Worm (Caenorhabditis elegans) whole organism, L4 larva: Measurements from ENCODE around the gene ZK370.4.

ENCODE experiments used
- F37D6.2 ChIP-seq: sonication (generic microtip); optimal IDR thresholded peaks from 2 replicates; lab custom pipeline; 2016; ENCODE audit warnings: mild to moderate bottlenecking, missing genetic modification characterization, missing compliant biosample characterization
- F44E2.7 ChIP-seq: fragments of 200-800 bp; sonication (Bioruptor generic); IDR thresholded peaks from 2 replicates; pipeline ENCODE4 v2.1.2; 2022; ENCODE audit warnings: missing genetic modification characterization, missing compliant biosample characterization
- T20F7.1 ChIP-seq: fragments of 200-800 bp; sonication (Bioruptor generic); optimal IDR thresholded peaks from 2 replicates; lab custom pipeline; 2018; ENCODE audit warnings: mild to moderate bottlenecking, missing genetic modification characterization, missing compliant biosample characterization
- T26A8.4 ChIP-seq: fragments of 200-800 bp; sonication (Bioruptor generic); IDR thresholded peaks from 2 replicates; pipeline ENCODE4 v1.3.6; 2022; ENCODE audit warnings: missing genetic modification characterization, missing compliant biosample characterization
- Y105C5A.15 ChIP-seq: fragments of 200-800 bp; sonication (Bioruptor generic); IDR thresholded peaks from 2 replicates; pipeline ENCODE4 v1.3.6; 2022; ENCODE audit warnings: missing genetic modification characterization, missing compliant biosample characterization
- Y48G9A.11 ChIP-seq: fragments of 200-800 bp; sonication (Bioruptor generic); IDR thresholded peaks from 2 replicates; pipeline ENCODE4 v1.3.6; 2022; ENCODE audit warnings: missing genetic modification reagents, missing genetic modification characterization, missing compliant biosample characterization
- Y5F2A.4 ChIP-seq: fragments of 200-800 bp; sonication (Bioruptor generic); optimal IDR thresholded peaks from 2 replicates; lab custom pipeline; 2018; ENCODE audit warnings: mild to moderate bottlenecking, missing genetic modification characterization, missing compliant biosample characterization
- Y75B8A.6 ChIP-seq: fragments of 200-800 bp; sonication (Bioruptor generic); IDR thresholded peaks from 2 replicates; pipeline ENCODE4 v1.3.6; 2022; ENCODE audit warnings: missing genetic modification reagents, missing genetic modification characterization, missing compliant biosample characterization
- ZK546.5 ChIP-seq, 2 experiments: sonication (generic microtip); optimal IDR thresholded peaks; 2 replicates each; lab custom pipeline; 2017; ENCODE audit warnings: missing biosample characterization in 2 of 2, missing genetic modification characterization in 2 of 2
- aha-1 ChIP-seq: fragments of 150-350 bp; peaks from one replicate; lab custom pipeline; 2014; ENCODE audit warnings: missing biosample characterization, missing genetic modification characterization
- arid-1 ChIP-seq: fragments of 200-800 bp; sonication (Bioruptor generic); conservative IDR thresholded peaks from 2 replicates; pipeline ENCODE4 v1.3.6; 2022; ENCODE audit warnings: missing genetic modification reagents, missing genetic modification characterization, missing compliant biosample characterization
- attf-4 ChIP-seq: sonication (generic microtip); optimal IDR thresholded peaks from 3 replicates; lab custom pipeline; 2017; ENCODE audit warnings: missing biosample characterization, missing genetic modification characterization
- ceh-32 ChIP-seq: sonication (generic microtip); optimal IDR thresholded peaks from 2 replicates; lab custom pipeline; 2016; ENCODE audit warnings: mild to moderate bottlenecking, missing genetic modification characterization, missing compliant biosample characterization; ENCODE audit not compliant: poor library complexity
- ceh-44 ChIP-seq: fragments of 200-800 bp; sonication (Bioruptor generic); IDR thresholded peaks from 2 replicates; pipeline ENCODE4 v1.3.6; 2022; ENCODE audit warnings: missing genetic modification reagents, missing genetic modification characterization, missing compliant biosample characterization
- ceh-62 ChIP-seq: sonication (generic microtip); optimal IDR thresholded peaks from 2 replicates; lab custom pipeline; 2017; ENCODE audit warnings: missing biosample characterization, missing genetic modification characterization
- ceh-82 ChIP-seq: sonication (generic microtip); optimal IDR thresholded peaks from 2 replicates; lab custom pipeline; 2017; ENCODE audit warnings: missing biosample characterization, missing genetic modification characterization
- ces-1 ChIP-seq: fragments of 150-350 bp; sonication (generic microtip); optimal IDR thresholded peaks from 4 replicates; lab custom pipeline; 2014; ENCODE audit warnings: missing biosample characterization, missing genetic modification reagents, missing genetic modification characterization
- ctbp-1 ChIP-seq: fragments of 200-800 bp; sonication (Bioruptor generic); IDR thresholded peaks from 2 replicates; pipeline ENCODE4 v1.3.6; 2022; ENCODE audit warnings: missing genetic modification reagents, missing genetic modification characterization, missing compliant biosample characterization
- daf-12 ChIP-seq: fragments of 150-350 bp; optimal IDR thresholded peaks from 2 replicates; lab custom pipeline; 2014; ENCODE audit warnings: missing biosample characterization, missing genetic modification reagents, missing genetic modification characterization
- daf-19 ChIP-seq: fragments of 200-800 bp; sonication (Bioruptor generic); conservative IDR thresholded peaks from 2 replicates; pipeline ENCODE4 v1.3.6; 2022; ENCODE audit warnings: missing genetic modification characterization, missing compliant biosample characterization
- dmd-8 ChIP-seq: fragments of 200-800 bp; sonication (Bioruptor generic); IDR thresholded peaks from 2 replicates; pipeline ENCODE4 v1.3.6; 2022; ENCODE audit warnings: missing genetic modification characterization, missing compliant biosample characterization
- gei-8 ChIP-seq: fragments of 200-800 bp; sonication (Bioruptor generic); optimal IDR thresholded peaks from 2 replicates; lab custom pipeline; 2018; ENCODE audit warnings: mild to moderate bottlenecking, missing genetic modification characterization, missing compliant biosample characterization
- hif-1 ChIP-seq, 2 experiments: sonication (generic microtip); optimal IDR thresholded peaks; 2 replicates each; lab custom pipeline; 2016 to 2017; ENCODE audit warnings: missing compliant biosample characterization in 2 of 2, missing genetic modification characterization in 2 of 2, missing genetic modification reagents in 2 of 2, missing genotype in 2 of 2, mild to moderate bottlenecking in 1 of 2
- jun-1 ChIP-seq: fragments of 150-350 bp; optimal IDR thresholded peaks from 2 replicates; lab custom pipeline; 2014; ENCODE audit warnings: missing biosample characterization, missing genetic modification reagents, missing genetic modification characterization
- lin-13 ChIP-seq: fragments of 150-350 bp; optimal IDR thresholded peaks from 2 replicates; lab custom pipeline; 2014; ENCODE audit warnings: missing biosample characterization, missing genetic modification reagents, missing genetic modification characterization
- lin-15B ChIP-seq: fragments of 150-350 bp; sonication (generic microtip); optimal IDR thresholded peaks from 3 replicates; lab custom pipeline; 2014; ENCODE audit warnings: missing biosample characterization, missing genetic modification characterization
- lin-29 ChIP-seq: fragments of 200-800 bp; sonication (Bioruptor generic); IDR thresholded peaks from 2 replicates; pipeline ENCODE4 v1.3.6; 2022; ENCODE audit warnings: missing genetic modification reagents, missing genetic modification characterization, missing compliant biosample characterization
- lin-39 ChIP-seq: fragments of 150-350 bp; optimal IDR thresholded peaks from 2 replicates; lab custom pipeline; 2014; ENCODE audit warnings: missing biosample characterization, missing genetic modification reagents, missing genetic modification characterization
- lir-3 ChIP-seq: sonication (generic microtip); optimal IDR thresholded peaks from 2 replicates; lab custom pipeline; 2016; ENCODE audit warnings: mild to moderate bottlenecking, missing genetic modification characterization, missing compliant biosample characterization
- mxl-3 ChIP-seq: fragments of 200-800 bp; sonication (Bioruptor generic); optimal IDR thresholded peaks from 2 replicates; lab custom pipeline; 2018; ENCODE audit warnings: mild to moderate bottlenecking, missing genetic modification characterization, missing compliant biosample characterization
- nhr-10 ChIP-seq: fragments of 150-350 bp; optimal IDR thresholded peaks from 2 replicates; lab custom pipeline; 2014; ENCODE audit warnings: missing biosample characterization, missing genetic modification characterization
- nhr-111 ChIP-seq: fragments of 200-800 bp; sonication (Bioruptor generic); optimal IDR thresholded peaks from 2 replicates; lab custom pipeline; 2018; ENCODE audit warnings: mild to moderate bottlenecking, missing genetic modification characterization, missing compliant biosample characterization
- nhr-237 ChIP-seq: sonication (generic microtip); optimal IDR thresholded peaks from 2 replicates; lab custom pipeline; 2017; ENCODE audit warnings: missing biosample characterization, missing genetic modification characterization
- nhr-25 ChIP-seq: sonication (generic microtip); optimal IDR thresholded peaks from 2 replicates; lab custom pipeline; 2017; ENCODE audit warnings: missing genetic modification characterization, mild to moderate bottlenecking, missing compliant biosample characterization, antibody characterized with exemption, moderate library complexity, borderline replicate concordance; ENCODE audit not compliant: insufficient read depth
- nhr-41 ChIP-seq: fragments of 200-800 bp; sonication (Bioruptor generic); IDR thresholded peaks from 2 replicates; pipeline ENCODE4 v1.3.6; 2022; ENCODE audit warnings: missing genetic modification reagents, missing genetic modification characterization, missing compliant biosample characterization
- nhr-42 ChIP-seq: fragments of 200-800 bp; sonication (Bioruptor generic); IDR thresholded peaks from 2 replicates; pipeline ENCODE4 v1.3.6; 2022; ENCODE audit warnings: missing genetic modification characterization, missing compliant biosample characterization
- nhr-76 ChIP-seq: fragments of 150-350 bp; optimal IDR thresholded peaks from 2 replicates; lab custom pipeline; 2014; ENCODE audit warnings: missing biosample characterization, missing genetic modification characterization
- pha-4 ChIP-seq, 2 experiments: fragments of 150-350 bp in 1 of 2; fragments of 200-800 bp in 1 of 2; sonication (Bioruptor generic) in 1 of 2; IDR thresholded peaks in 1 of 2; optimal IDR thresholded peaks in 1 of 2; 2 replicates each; pipeline versions ENCODE4 v1.3.6 to Lab custom; 2014 to 2022; ENCODE audit warnings: missing genetic modification characterization in 2 of 2, missing genetic modification reagents in 2 of 2, missing biosample characterization in 1 of 2, missing compliant biosample characterization in 1 of 2
- rbr-2 ChIP-seq: sonication (generic microtip); optimal IDR thresholded peaks from 2 replicates; lab custom pipeline; 2016; ENCODE audit warnings: missing genotype, missing genetic modification characterization, missing compliant biosample characterization
- sdz-12 ChIP-seq: fragments of 200-800 bp; sonication (Bioruptor generic); optimal IDR thresholded peaks from 2 replicates; lab custom pipeline; 2018; ENCODE audit warnings: mild to moderate bottlenecking, missing genetic modification characterization, missing compliant biosample characterization
- snpc-4 ChIP-seq: fragments of 150-350 bp; optimal IDR thresholded peaks from 2 replicates; lab custom pipeline; 2014; ENCODE audit warnings: missing biosample characterization, missing genetic modification characterization
- spr-3 ChIP-seq: fragments of 200-800 bp; sonication (Bioruptor generic); optimal IDR thresholded peaks from 2 replicates; lab custom pipeline; 2018; ENCODE audit warnings: mild to moderate bottlenecking, missing genetic modification characterization, missing compliant biosample characterization
- tra-1 ChIP-seq: fragments of 200-800 bp; sonication (Bioruptor generic); IDR thresholded peaks from 2 replicates; pipeline ENCODE4 v1.3.6; 2022; ENCODE audit warnings: missing genetic modification reagents, missing genetic modification characterization, missing compliant biosample characterization
- unc-130 ChIP-seq: sonication (generic microtip); optimal IDR thresholded peaks from 2 replicates; lab custom pipeline; 2016; ENCODE audit warnings: missing genetic modification reagents, missing genetic modification characterization, missing compliant biosample characterization
- unc-62 ChIP-seq, 3 experiments: fragments of 150-350 bp in 1 of 3; sonication (generic microtip); optimal IDR thresholded peaks in 2 of 3; peaks in 1 of 3; 1 replicate in 1 of 3; 2 replicates in 2 of 3; lab custom pipeline; 2014 to 2017; ENCODE audit warnings: missing biosample characterization in 3 of 3, missing genetic modification characterization in 3 of 3, missing genetic modification reagents in 3 of 3, missing genotype in 1 of 3
- vab-7 ChIP-seq: fragments of 200-800 bp; sonication (Bioruptor generic); IDR thresholded peaks from 2 replicates; pipeline ENCODE4 v1.3.6; 2022; ENCODE audit warnings: missing genetic modification reagents, missing genetic modification characterization, missing compliant biosample characterization
- zag-1 ChIP-seq: fragments of 150-350 bp; optimal IDR thresholded peaks from 2 replicates; lab custom pipeline; 2014; ENCODE audit warnings: missing biosample characterization, missing genetic modification characterization
- zfp-3 ChIP-seq: fragments of 200-800 bp; sonication (Bioruptor generic); conservative IDR thresholded peaks from 2 replicates; pipeline ENCODE4 v1.3.6; 2022; ENCODE audit warnings: missing genetic modification reagents, missing genetic modification characterization, missing compliant biosample characterization
- ztf-11 ChIP-seq: fragments of 150-350 bp; optimal IDR thresholded peaks from 2 replicates; lab custom pipeline; 2014; ENCODE audit warnings: missing biosample characterization, missing genetic modification characterization
- ztf-7 ChIP-seq: fragments of 150-350 bp; optimal IDR thresholded peaks from 2 replicates; lab custom pipeline; 2014; ENCODE audit warnings: missing biosample characterization, missing genetic modification characterization

The ZK370.4 gene

ce11 chrIII:8685590-8686240, 45.5 kb downstream of the ZK370.4 start (continued):
- TF ChIP-seq nhr-237 (tag; lab: Kevin White, UChicago) (no peak), sdz-12 (GFP tag; lab: Kevin White, UChicago) (no peak), ceh-32 (tag; lab: Kevin White, UChicago) (no peak), nhr-41 (GFP tag; lab: Robert Waterston, UW) (no peak), vab-7 (GFP tag; lab: Robert Waterston, UW) (no peak), unc-130 (GFP tag; lab: Kevin White, UChicago) (no peak), unc-62 (GFP tag; optimal IDR thresholded peaks at IDR 0.05 in 1 of 2; lab: Kevin White, UChicago) (peak in 1 of 2 experiments; percentile 88), unc-62 (tag; optimal IDR thresholded peaks at IDR 0.05; lab: Kevin White, UChicago) (no peak), lin-15B (tag; lab: Kevin White, UChicago) (no peak), Y105C5A.15 (GFP tag; lab: Robert Waterston, UW) (no peak), ces-1 (GFP tag; lab: Kevin White, UChicago) (no peak), ztf-11 (no peak), nhr-111 (GFP tag; lab: Kevin White, UChicago) (peak; percentile 29), T26A8.4 (GFP tag; lab: Robert Waterston, UW) (peak; percentile 74; the same call in 1 of the 2 replicates), tra-1 (no peak), ceh-62 (tag; lab: Kevin White, UChicago) (no peak), zfp-3 (GFP tag; lab: Robert Waterston, UW) (peak; percentile 71; the same call in 1 of the 2 replicates), F44E2.7 (GFP tag; lab: Robert Waterston, UW) (no peak), spr-3 (GFP tag; lab: Kevin White, UChicago) (no peak), gei-8 (no peak), dmd-8 (GFP tag; lab: Robert Waterston, UW) (no peak), Y48G9A.11 (GFP tag; lab: Robert Waterston, UW) (no peak), rbr-2 (tag; lab: Kevin White, UChicago) (no peak), nhr-25 (no peak), daf-12 (no peak), nhr-42 (GFP tag; lab: Robert Waterston, UW) (peak; percentile 18; the same call in 1 of the 2 replicates), T20F7.1 (GFP tag; lab: Kevin White, UChicago) (no peak), daf-19 (GFP tag; lab: Robert Waterston, UW) (no peak), lin-29 (no peak), hif-1 (tag; optimal IDR thresholded peaks at IDR 0.05; lab: Kevin White, UChicago) (no peak), arid-1 (GFP tag; lab: Robert Waterston, UW) (no peak), lir-3 (tag; lab: Kevin White, UChicago) (no peak), pha-4 (GFP tag; IDR thresholded peaks at IDR 0.05; lab: Robert Waterston, UW) (peak; percentile 69; the same call in 1 of the 2 replicates), pha-4 (tag; optimal IDR thresholded peaks at IDR 0.05; lab: Kevin White, UChicago) (no peak), Y75B8A.6 (GFP tag; lab: Robert Waterston, UW) (0 out of 2 replicates have a peak, but pooled peaks have one; percentile 37), ztf-7 (tag; lab: Kevin White, UChicago) (no peak), snpc-4 (tag; lab: Kevin White, UChicago) (no peak), attf-4 (tag; lab: Kevin White, UChicago) (no peak), nhr-10 (tag; lab: Kevin White, UChicago) (no peak), ZK546.5 (tag; optimal IDR thresholded peaks at IDR 0.05; lab: Kevin White, UChicago) (no peak), jun-1 (tag; lab: Kevin White, UChicago) (no peak), Y5F2A.4 (GFP tag; lab: Kevin White, UChicago) (peak; percentile 71), mxl-3 (no peak), ceh-44 (GFP tag; lab: Robert Waterston, UW) (no peak), lin-39 (no peak), lin-13 (GFP tag; lab: Kevin White, UChicago) (no peak), ctbp-1 (GFP tag; lab: Robert Waterston, UW) (peak; percentile 34; the same call in 1 of the 2 replicates), F37D6.2 (tag; lab: Kevin White, UChicago) (no peak), ceh-82 (tag; lab: Kevin White, UChicago) (no peak), zag-1 (tag; lab: Kevin White, UChicago) (no peak), nhr-76 (tag; lab: Kevin White, UChicago) (no peak), aha-1 (tag; lab: Kevin White, UChicago) (peak; percentile 93)
